Worm (Caenorhabditis elegans): Measurements from ENCODE around the gene C34E7.3.

ce11 chrX:12946533-12946932 lies 16.5 kb downstream of the C34E7.3 start, which contains the start of gene C05E7.3:
- TF ChIP-seq hlh-6 (tag; optimal IDR thresholded peaks at IDR 0.05), result no peak
- TF ChIP-seq sox-2 (GFP tag; IDR thresholded peaks at IDR 0.05), result no peak
- no peak for TF ChIP-seq hlh-8 (tag; optimal IDR thresholded peaks at IDR 0.05)
- no peak for TF ChIP-seq fkh-10 (GFP tag; optimal IDR thresholded peaks at IDR 0.05)
- TF ChIP-seq pqm-1 (tag; optimal IDR thresholded peaks at IDR 0.05), result no peak
- TF ChIP-seq pag-3 (tag; optimal IDR thresholded peaks at IDR 0.05; ENCODE audit: borderline replicate concordance), result no peak
- no peak for TF ChIP-seq ceh-24 (tag; optimal IDR thresholded peaks at IDR 0.05)
- TF ChIP-seq zip-5 (tag; optimal IDR thresholded peaks at IDR 0.05), result no peak
